Fruit fly (Drosophila melanogaster) whole organism, pupa: ENCODE results near the gene CG3408.

Source experiments
- CG12605 ChIP-seq: fragments of 200-800 bp; sonication (Bioruptor generic); IDR thresholded peaks from 2 replicates; pipeline ENCODE4 v1.3.6; 2022; ENCODE audit warnings: missing biosample characterization, missing genetic modification characterization
- CG13204 ChIP-seq: fragments of 200-800 bp; sonication (Bioruptor generic); optimal IDR thresholded peaks from 2 replicates; lab custom pipeline; 2018; ENCODE audit warnings: missing biosample characterization, mild to moderate bottlenecking, missing genetic modification characterization, moderate library complexity
- CG15710 ChIP-seq: fragments of 200-800 bp; sonication (Bioruptor generic); optimal IDR thresholded peaks from 2 replicates; lab custom pipeline; 2018; ENCODE audit warnings: missing biosample characterization, mild to moderate bottlenecking, missing genetic modification characterization, moderate library complexity
- CG32121 ChIP-seq: fragments of 200-800 bp; sonication (Bioruptor generic); IDR thresholded peaks from 2 replicates; pipeline ENCODE4 v1.3.6; 2022; ENCODE audit warnings: missing biosample characterization, missing genetic modification characterization
- CG4496 ChIP-seq: fragments of 200-800 bp; sonication (Bioruptor generic); IDR thresholded peaks from 3 replicates; pipeline ENCODE4 v1.3.6; 2022; ENCODE audit warnings: missing biosample characterization, missing genetic modification characterization
- CG9948 ChIP-seq: fragments of 200-800 bp; sonication (Bioruptor generic); optimal IDR thresholded peaks from 2 replicates; lab custom pipeline; 2018; ENCODE audit warnings: missing biosample characterization, mild to moderate bottlenecking, missing genetic modification characterization, moderate library complexity
- D1 ChIP-seq: fragments of 200-800 bp; sonication (Bioruptor generic); optimal IDR thresholded peaks from 2 replicates; lab custom pipeline; 2018; ENCODE audit warnings: missing biosample characterization, mild to moderate bottlenecking, missing genetic modification characterization, moderate library complexity
- Ets98B ChIP-seq: fragments of 200-800 bp; sonication (Bioruptor generic); IDR thresholded peaks from 2 replicates; pipeline ENCODE4 v1.3.6; 2022; ENCODE audit warnings: missing biosample characterization, missing genetic modification characterization
- Pif1A ChIP-seq: fragments of 200-800 bp; sonication (Bioruptor generic); optimal IDR thresholded peaks from 3 replicates; lab custom pipeline; 2016; ENCODE audit warnings: missing biosample characterization, missing genetic modification characterization
- Pif1B ChIP-seq: fragments of 200-800 bp; sonication (Bioruptor generic); optimal IDR thresholded peaks from 3 replicates; lab custom pipeline; 2016; ENCODE audit warnings: missing biosample characterization, missing genetic modification characterization
- Snoo ChIP-seq: fragments of 200-800 bp; sonication (Bioruptor generic); optimal IDR thresholded peaks from 3 replicates; lab custom pipeline; 2017; ENCODE audit warnings: missing biosample characterization, mild to moderate bottlenecking, missing genetic modification characterization, inconsistent platforms
- fd96Ca ChIP-seq: fragments of 200-800 bp; sonication (Bioruptor generic); IDR thresholded peaks from 3 replicates; pipeline ENCODE4 v1.3.6; 2022; ENCODE audit warnings: missing biosample characterization, missing genetic modification characterization
- rn ChIP-seq: fragments of 200-800 bp; sonication (Bioruptor generic); IDR thresholded peaks from 2 replicates; pipeline ENCODE4 v1.3.6; 2022; ENCODE audit warnings: missing biosample characterization, missing genetic modification characterization

DNA sequence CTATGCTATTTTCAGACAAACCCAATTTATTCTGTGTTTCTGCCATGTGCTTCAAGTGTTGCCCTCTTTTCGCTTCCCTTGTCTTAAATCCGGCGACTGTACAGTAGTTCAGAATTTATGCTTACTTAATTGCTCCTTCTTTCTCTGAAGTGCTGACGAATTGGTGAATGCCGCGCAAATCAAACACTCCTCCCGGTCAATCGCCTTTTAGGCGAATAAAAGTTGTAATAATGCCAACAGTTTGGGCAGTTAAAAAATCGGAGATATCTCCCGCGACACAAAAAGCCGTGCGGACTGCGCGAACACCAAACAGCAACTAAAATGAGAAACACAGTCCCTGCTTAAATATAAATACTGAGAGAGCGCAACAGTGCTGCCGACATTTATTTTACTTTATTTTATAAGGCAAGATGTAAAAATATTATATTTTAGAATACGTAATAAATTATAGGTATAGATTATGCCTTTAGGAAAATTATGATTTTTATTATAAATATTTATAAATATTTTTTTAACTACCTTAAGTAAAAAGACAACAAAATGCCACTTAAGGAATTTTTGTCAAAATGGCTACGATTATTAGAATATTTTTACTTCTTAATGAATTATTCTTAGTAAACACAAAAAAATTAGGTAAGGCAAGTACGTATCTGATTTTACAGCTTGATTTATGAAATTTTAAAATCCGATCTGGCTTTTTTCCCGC, 4.2 kb downstream of the CG3408 start, which contains the start of gene path:
- TF ChIP-seq CG32121 (GFP tag; lab: Robert Waterston, UW) (peak; percentile 12; the same call in 1 of the 2 replicates), Pif1A (GFP tag; lab: Kevin White, UChicago) (no peak), rn (GFP tag; lab: Robert Waterston, UW) (no peak), CG13204 (GFP tag; lab: Kevin White, UChicago) (no peak), CG12605 (GFP tag; lab: Robert Waterston, UW) (no peak), D1 (peak; percentile 80), fd96Ca (GFP tag; lab: Robert Waterston, UW) (no peak), Pif1B (GFP tag; lab: Kevin White, UChicago) (peak; percentile 1), CG15710 (tag; lab: Kevin White, UChicago) (peak; percentile 45), Snoo (tag; lab: Kevin White, UChicago) (peak; percentile 46), CG4496 (GFP tag; lab: Robert Waterston, UW) (peak; percentile 56; the same call in 1 of the 3 replicates), CG9948 (tag; lab: Kevin White, UChicago) (peak; percentile 55), Ets98B (peak; percentile 19; the same call in 1 of the 2 replicates)
